Worm (Caenorhabditis elegans): ENCODE measurements around the gene ril-2.

ril-2 gene

DNA sequence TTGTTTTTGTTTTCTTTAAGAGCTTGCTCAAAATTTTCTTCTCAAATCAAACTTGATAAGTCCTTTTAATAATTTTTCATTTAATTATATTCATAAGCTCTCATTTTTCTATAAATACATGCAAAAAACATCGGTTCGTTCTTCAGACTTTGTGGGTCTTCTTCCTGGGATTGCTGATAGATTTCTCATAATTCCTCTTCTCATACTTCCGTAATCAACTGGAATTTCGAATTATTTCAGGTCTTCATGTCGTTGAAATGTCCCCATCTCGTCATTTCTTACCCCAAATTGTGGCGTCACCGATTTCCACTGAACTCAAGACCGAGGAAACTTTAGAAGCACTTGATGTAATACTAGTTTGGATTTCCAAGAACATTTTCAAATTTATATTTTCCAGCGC lies 34.1 kb downstream of the ril-2 start (continued):
- TF ChIP-seq isw-1 (GFP tag; IDR thresholded peaks at IDR 0.05) (no peak), ceh-82 (tag; optimal IDR thresholded peaks at IDR 0.05) (no peak), lsy-2 (tag; optimal IDR thresholded peaks at IDR 0.05) (no peak), zag-1 (tag; optimal IDR thresholded peaks at IDR 0.05) (no peak), lin-15B (tag; optimal IDR thresholded peaks at IDR 0.05) (no peak), nhr-12 (tag; optimal IDR thresholded peaks at IDR 0.05) (no peak), elt-3 (tag; optimal IDR thresholded peaks at IDR 0.05) (no peak), elt-2 (tag; optimal IDR thresholded peaks at IDR 0.05) (no peak), ztf-11 (tag; optimal IDR thresholded peaks at IDR 0.05) (no peak), pax-3 (tag; optimal IDR thresholded peaks at IDR 0.05) (peak; percentile 84), nhr-84 (tag; optimal IDR thresholded peaks at IDR 0.05) (no peak), unc-62 (GFP tag; optimal IDR thresholded peaks at IDR 0.05) (no peak), jun-1 (tag; optimal IDR thresholded peaks at IDR 0.05) (no peak), alr-1 (tag; optimal IDR thresholded peaks at IDR 0.05; ENCODE audit: borderline replicate concordance) (no peak), ets-5 (GFP tag; IDR thresholded peaks at IDR 0.05) (no peak)

DNA sequence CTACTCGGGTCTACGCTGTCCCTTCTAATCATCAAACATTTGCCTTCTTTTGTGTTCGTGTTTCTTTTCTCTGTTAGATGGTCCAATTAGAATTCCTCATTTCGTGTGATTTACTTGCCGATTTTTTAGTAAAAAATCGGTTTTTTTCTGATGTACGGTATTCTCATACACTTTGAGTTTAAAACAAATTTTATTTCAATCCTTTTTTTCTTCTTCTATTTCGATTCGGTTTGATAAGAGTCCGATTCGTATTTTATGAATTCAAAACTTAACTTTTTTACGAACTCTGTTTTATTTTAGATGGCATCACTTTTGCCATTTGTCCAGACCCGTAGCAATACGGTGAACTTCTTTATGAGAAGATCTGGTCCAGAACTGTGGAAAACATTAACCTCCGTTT lies 35.8 kb downstream of the ril-2 start, which contains the start of gene mrps-5:
TSS of gene mrps-5 (plus strand) at position 301 of the 400 bp plus-strand sequence.
- TF ChIP-seq vab-15 (tag; optimal IDR thresholded peaks at IDR 0.05) (no peak), fkh-4 (tag; optimal IDR thresholded peaks at IDR 0.05; ENCODE audit: borderline replicate concordance) (no peak), rnt-1 (tag; optimal IDR thresholded peaks at IDR 0.05) (no peak)

DNA sequence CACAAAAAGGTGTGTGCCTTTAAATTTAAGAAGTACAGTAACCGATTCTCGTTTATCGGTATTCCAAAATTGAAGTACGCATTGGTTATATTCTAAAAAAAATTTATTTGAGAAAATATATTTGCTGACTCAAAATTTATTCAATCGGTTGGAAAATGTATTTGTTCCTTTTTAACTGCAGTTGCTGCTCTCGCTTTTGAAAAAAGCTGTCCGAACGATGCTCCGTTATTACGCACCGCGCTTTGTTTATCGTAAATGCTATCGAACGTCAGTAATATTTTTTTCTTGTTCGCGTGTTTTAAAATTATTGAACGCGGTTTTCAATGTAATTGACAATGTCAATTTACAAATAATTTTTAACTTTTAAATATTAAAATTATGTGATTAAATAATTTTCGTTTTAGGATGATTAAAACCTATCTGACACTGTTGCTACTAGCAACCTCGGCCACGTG lies 38.6 kb downstream of the ril-2 start, which contains the start of gene sel-1:
TSS of gene sel-1 (plus strand) at position 405 of the 455 bp plus-strand sequence.
- no peak for TF ChIP-seq pag-3 (tag; optimal IDR thresholded peaks at IDR 0.05; ENCODE audit: borderline replicate concordance, insufficient read depth)
- TF ChIP-seq irx-1 (tag; optimal IDR thresholded peaks at IDR 0.05), result no peak
- no peak for TF ChIP-seq mab-9 (GFP tag; IDR thresholded peaks at IDR 0.05)
- TF ChIP-seq lin-14 (GFP tag; optimal IDR thresholded peaks at IDR 0.05), result no peak
- no peak for TF ChIP-seq elt-3 (tag; optimal IDR thresholded peaks at IDR 0.05)
- peak; percentile 2 for TF ChIP-seq nhr-47 (tag; optimal IDR thresholded peaks at IDR 0.05)
- TF ChIP-seq C34B4.2 (tag; optimal IDR thresholded peaks at IDR 0.05), result no peak
- peak in 1 of 2 experiments; percentile 41 for TF ChIP-seq efl-1 (optimal IDR thresholded peaks at IDR 0.05)
- peak in 1 of 2 experiments; percentile 40 for TF ChIP-seq efl-1 (GFP tag; optimal IDR thresholded peaks at IDR 0.05 in 1 of 2)
- peak; percentile 12 for TF ChIP-seq nhr-20 (tag; optimal IDR thresholded peaks at IDR 0.05)
- TF ChIP-seq lin-13 (GFP tag; optimal IDR thresholded peaks at IDR 0.05), result no peak
- TF ChIP-seq snu-23 (GFP tag; optimal IDR thresholded peaks at IDR 0.05), result peak; percentile 36
- TF ChIP-seq egl-13 (tag; optimal IDR thresholded peaks at IDR 0.05), result no peak
- TF ChIP-seq rnt-1 (tag; optimal IDR thresholded peaks at IDR 0.05), result peak; percentile 14
- TF ChIP-seq nhr-71 (tag; optimal IDR thresholded peaks at IDR 0.05), result peak; percentile 38
- TF ChIP-seq ceh-8 (GFP tag; optimal IDR thresholded peaks at IDR 0.05), result no peak
- TF ChIP-seq mep-1 (tag; optimal IDR thresholded peaks at IDR 0.05), result peak; percentile 42
- peak; percentile 66 for TF ChIP-seq xbp-1 (tag; optimal IDR thresholded peaks at IDR 0.05)
- peak; percentile 25 for TF ChIP-seq swsn-7 (tag; optimal IDR thresholded peaks at IDR 0.05)
- TF ChIP-seq jun-1 (tag; optimal IDR thresholded peaks at IDR 0.05), result no peak
- no peak for TF ChIP-seq fkh-4 (tag; optimal IDR thresholded peaks at IDR 0.05; ENCODE audit: borderline replicate concordance)
- TF ChIP-seq F16B12.6 (tag; optimal IDR thresholded peaks at IDR 0.05), result peak; percentile 1
- no peak for TF ChIP-seq ceh-82 (tag; optimal IDR thresholded peaks at IDR 0.05)
- TF ChIP-seq lin-35 (GFP tag; optimal IDR thresholded peaks at IDR 0.05), result peak; percentile 3 to 50
- peak; percentile 30 for TF ChIP-seq blmp-1 (tag; optimal IDR thresholded peaks at IDR 0.05)
- TF ChIP-seq unc-130 (tag; optimal IDR thresholded peaks at IDR 0.05), result no peak
- no peak for TF ChIP-seq sptf-1 (tag; optimal IDR thresholded peaks at IDR 0.05)
- peak; percentile 22 for TF ChIP-seq nhr-19 (GFP tag; conservative IDR thresholded peaks at IDR 0.05)
- TF ChIP-seq nhr-90 (tag; optimal IDR thresholded peaks at IDR 0.05; ENCODE audit: poor library complexity), result peak; percentile 29
- TF ChIP-seq ces-1 (GFP tag; optimal IDR thresholded peaks at IDR 0.05), result no peak
- TF ChIP-seq dpl-1 (GFP tag; optimal IDR thresholded peaks at IDR 0.05), result peak in 1 of 3 experiments; percentile 37
- TF ChIP-seq ztf-11 (tag; optimal IDR thresholded peaks at IDR 0.05), result no peak
- peak; percentile 33 to 47 for TF ChIP-seq lsy-2 (tag; optimal IDR thresholded peaks at IDR 0.05)

All from whole organism, L1 larva.